Worm (Caenorhabditis elegans) whole organism, early embryonic: ENCODE data around the gene F55C9.5.
"Not testable (repeated sequence)": the region's sequence is repeated elsewhere in the genome, so short reads cannot be mapped to it uniquely, and the experiment has no call there.

Experiments
- B0310.2 ChIP-seq: sonication (generic microtip); optimal IDR thresholded peaks from 2 replicates; lab custom pipeline; 2016; ENCODE audit warnings: mild to moderate bottlenecking, missing genetic modification characterization, missing compliant biosample characterization
- F13C5.2 ChIP-seq: sonication (generic microtip); optimal IDR thresholded peaks from 2 replicates; lab custom pipeline; 2017; ENCODE audit warnings: mild to moderate bottlenecking, missing genetic modification characterization, inconsistent platforms, missing compliant biosample characterization
- aly-1 ChIP-seq: sonication (generic microtip); optimal IDR thresholded peaks from 2 replicates; lab custom pipeline; 2016; ENCODE audit warnings: missing genetic modification characterization, missing compliant biosample characterization
- ama-1 ChIP-seq: fragments of 150-350 bp; optimal IDR thresholded peaks from 2 replicates; lab custom pipeline; 2014
- ceh-13 ChIP-seq: fragments of 200-800 bp; sonication (Bioruptor generic); optimal IDR thresholded peaks from 2 replicates; lab custom pipeline; 2018; ENCODE audit warnings: mild to moderate bottlenecking, missing genetic modification characterization, missing compliant biosample characterization
- ceh-36 ChIP-seq: sonication (generic microtip); optimal IDR thresholded peaks from 2 replicates; lab custom pipeline; 2016; ENCODE audit warnings: missing genetic modification characterization, inconsistent platforms, missing compliant biosample characterization
- ets-7 ChIP-seq: sonication (generic microtip); optimal IDR thresholded peaks from 2 replicates; lab custom pipeline; 2016; ENCODE audit warnings: missing genotype, missing genetic modification characterization, missing compliant biosample characterization
- flt-1 ChIP-seq: fragments of 200-800 bp; sonication (Bioruptor generic); IDR thresholded peaks from 2 replicates; pipeline ENCODE4 v1.3.6; 2022; ENCODE audit warnings: missing genetic modification characterization, missing compliant biosample characterization
- hmbx-1 ChIP-seq: sonication (generic microtip); optimal IDR thresholded peaks from 2 replicates; lab custom pipeline; 2016; ENCODE audit warnings: mild to moderate bottlenecking, missing genetic modification characterization, missing compliant biosample characterization
- hmg-4 ChIP-seq: fragments of 200-800 bp; sonication (Bioruptor generic); optimal IDR thresholded peaks from 2 replicates; lab custom pipeline; 2018; ENCODE audit warnings: mild to moderate bottlenecking, missing genetic modification characterization, missing compliant biosample characterization
- hnd-1 ChIP-seq: sonication (generic microtip); optimal IDR thresholded peaks from 2 replicates; lab custom pipeline; 2016; ENCODE audit warnings: missing genetic modification characterization, missing compliant biosample characterization
- pes-1 ChIP-seq: fragments of 200-800 bp; sonication (Bioruptor generic); IDR thresholded peaks from 2 replicates; pipeline ENCODE4 v1.3.6; 2022; ENCODE audit warnings: missing genetic modification reagents, missing genetic modification characterization, missing compliant biosample characterization
- scrt-1 ChIP-seq: fragments of 200-800 bp; sonication (Bioruptor generic); IDR thresholded peaks from 2 replicates; pipeline ENCODE4 v1.3.6; 2022; ENCODE audit warnings: missing genetic modification characterization, missing compliant biosample characterization
- sea-1 ChIP-seq: fragments of 200-800 bp; sonication (Bioruptor generic); conservative IDR thresholded peaks from 2 replicates; pipeline ENCODE4 v1.3.6; 2022; ENCODE audit warnings: missing genetic modification characterization, missing compliant biosample characterization
- tbx-11 ChIP-seq: fragments of 200-800 bp; sonication (Bioruptor generic); IDR thresholded peaks from 2 replicates; pipeline ENCODE4 v1.3.6; 2022; ENCODE audit warnings: missing genetic modification characterization, missing compliant biosample characterization
- tbx-37 ChIP-seq: fragments of 200-800 bp; sonication (Bioruptor generic); conservative IDR thresholded peaks from 2 replicates; pipeline ENCODE4 v1.3.6; 2022; ENCODE audit warnings: missing genetic modification reagents, missing genetic modification characterization, missing compliant biosample characterization
- tra-4 ChIP-seq: sonication (generic microtip); optimal IDR thresholded peaks from 2 replicates; lab custom pipeline; 2017; ENCODE audit warnings: missing genetic modification characterization, missing compliant biosample characterization

The F55C9.5 gene

DNA sequence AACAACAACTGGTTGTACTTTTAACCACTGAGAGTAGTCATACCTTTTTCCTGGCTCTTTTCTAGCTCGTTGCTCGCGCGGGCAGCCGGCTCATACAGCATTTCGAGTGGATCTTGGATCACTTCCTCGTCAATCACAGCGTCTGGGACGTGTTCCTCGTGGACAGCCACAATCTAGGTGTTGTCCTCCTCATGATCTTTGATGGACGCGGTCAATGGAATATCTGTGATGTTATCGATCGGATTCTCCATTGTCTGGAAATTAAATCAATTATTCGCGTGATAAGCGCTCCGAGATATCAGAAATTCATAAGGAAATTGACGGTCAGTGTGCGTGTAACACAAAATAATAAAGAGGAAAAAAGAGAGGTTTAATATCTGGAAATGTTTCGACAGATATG, 13.0 kb downstream of the F55C9.5 start, which contains the start of gene F21D9.8:
TSS of gene F21D9.8 (minus strand) at position 101 of the 400 bp plus-strand sequence.
- TF ChIP-seq ceh-36 (tag; lab: Kevin White, UChicago) (no peak), hmbx-1 (tag; lab: Kevin White, UChicago) (no peak)

DNA sequence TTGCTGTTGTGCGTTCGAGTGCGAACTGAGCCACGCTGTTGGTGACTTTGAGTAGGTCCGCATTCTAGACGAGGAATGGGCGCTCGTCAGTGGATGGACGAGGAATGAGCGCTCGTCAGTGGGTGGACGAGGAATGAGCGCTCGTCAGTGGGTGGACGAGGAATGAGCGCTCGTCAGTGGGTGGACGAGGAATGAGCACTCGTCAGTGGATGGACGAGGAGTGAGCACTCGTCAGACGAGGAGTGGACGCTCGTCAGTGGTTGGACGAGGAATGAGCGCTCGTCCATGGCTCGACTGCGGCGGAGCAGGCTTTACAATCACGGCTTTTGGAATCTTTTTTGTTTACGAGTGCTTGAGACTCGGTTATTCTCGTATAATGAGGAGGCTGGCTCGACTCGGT, 14.4 kb downstream of the F55C9.5 start:
- TF ChIP-seq tbx-11 (GFP tag; lab: Robert Waterston, UW) (no peak), F13C5.2 (tag; lab: Kevin White, UChicago) (no peak), hnd-1 (tag; lab: Kevin White, UChicago) (no peak), tra-4 (no peak), ceh-13 (GFP tag; lab: Kevin White, UChicago) (no peak), pes-1 (GFP tag; lab: Robert Waterston, UW) (no peak), tbx-37 (no peak), ceh-36 (tag; lab: Kevin White, UChicago) (no peak), ama-1 (no peak), hmbx-1 (tag; lab: Kevin White, UChicago) (no peak), sea-1 (no peak), B0310.2 (tag; lab: Kevin White, UChicago) (no peak), hmg-4 (GFP tag; lab: Kevin White, UChicago) (no peak), aly-1 (tag; lab: Kevin White, UChicago) (no peak), flt-1 (GFP tag; lab: Robert Waterston, UW) (no peak), scrt-1 (GFP tag; lab: Robert Waterston, UW) (no peak), ets-7 (tag; lab: Kevin White, UChicago) (no peak)

DNA sequence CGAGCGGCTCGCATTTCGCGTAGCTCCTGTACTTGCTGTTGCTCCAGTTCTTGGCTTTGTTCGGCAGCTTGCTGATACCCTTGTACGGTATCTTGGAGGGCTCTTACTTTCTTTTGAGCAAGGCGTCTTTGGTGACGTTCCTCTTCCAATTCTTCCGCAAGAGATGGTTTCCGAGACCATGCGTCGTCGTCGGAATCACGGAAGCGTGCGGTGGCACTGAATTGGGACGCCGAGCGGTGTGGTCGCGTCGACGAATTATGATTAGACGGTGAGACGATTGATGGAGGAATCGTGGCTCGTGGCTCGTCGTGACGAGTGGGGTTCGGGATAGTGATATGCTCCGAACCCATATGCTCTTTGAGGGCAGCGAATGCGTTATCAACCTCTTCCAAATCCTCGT, 16.6 kb downstream of the F55C9.5 start:
- no peak for TF ChIP-seq tbx-11 (GFP tag; lab: Robert Waterston, UW)
- TF ChIP-seq hnd-1 (tag; lab: Kevin White, UChicago), result no peak
- TF ChIP-seq scrt-1 (GFP tag; lab: Robert Waterston, UW), result no peak
- TF ChIP-seq ceh-36 (tag; lab: Kevin White, UChicago), result no peak
- no peak for TF ChIP-seq ceh-13 (GFP tag; lab: Kevin White, UChicago)
- TF ChIP-seq tbx-37, result no peak
- no peak for TF ChIP-seq hmg-4 (GFP tag; lab: Kevin White, UChicago)
- TF ChIP-seq aly-1 (tag; lab: Kevin White, UChicago), result no peak
- TF ChIP-seq hmbx-1 (tag; lab: Kevin White, UChicago), result no peak
- TF ChIP-seq flt-1 (GFP tag; lab: Robert Waterston, UW), result no peak
- no peak for TF ChIP-seq ama-1
- TF ChIP-seq B0310.2 (tag; lab: Kevin White, UChicago), result no peak
- TF ChIP-seq ets-7 (tag; lab: Kevin White, UChicago), result no peak
- no peak for TF ChIP-seq pes-1 (GFP tag; lab: Robert Waterston, UW)
- no peak for TF ChIP-seq tra-4
- no peak for TF ChIP-seq F13C5.2 (tag; lab: Kevin White, UChicago)
- no peak for TF ChIP-seq sea-1

DNA sequence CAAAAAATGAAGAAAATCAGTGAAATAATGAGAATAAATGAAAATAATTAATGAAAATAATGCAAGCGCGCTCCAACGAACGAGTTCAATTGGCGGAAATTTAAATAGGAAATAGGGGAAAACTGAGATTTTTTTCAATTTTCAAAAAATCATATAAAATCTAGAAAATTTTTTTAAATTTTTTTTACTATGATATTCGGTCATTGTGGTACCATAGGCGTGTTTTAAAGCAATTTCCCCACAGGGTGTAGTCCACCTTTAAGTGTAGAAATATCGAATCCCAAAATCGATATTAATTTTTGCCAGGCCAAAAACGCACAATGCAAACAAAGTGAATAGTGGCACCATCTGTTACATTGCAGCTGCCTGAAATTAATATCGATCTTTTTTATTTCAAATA, 28.8 kb downstream of the F55C9.5 start, which contains the start of gene F21D9.1:
TSS of gene F21D9.1 (plus strand) at position 301 of the 400 bp plus-strand sequence.
- not testable (repeated sequence) for TF ChIP-seq ceh-13 (GFP tag; lab: Kevin White, UChicago); pes-1 (GFP tag; lab: Robert Waterston, UW); hmg-4 (GFP tag; lab: Kevin White, UChicago)

DNA sequence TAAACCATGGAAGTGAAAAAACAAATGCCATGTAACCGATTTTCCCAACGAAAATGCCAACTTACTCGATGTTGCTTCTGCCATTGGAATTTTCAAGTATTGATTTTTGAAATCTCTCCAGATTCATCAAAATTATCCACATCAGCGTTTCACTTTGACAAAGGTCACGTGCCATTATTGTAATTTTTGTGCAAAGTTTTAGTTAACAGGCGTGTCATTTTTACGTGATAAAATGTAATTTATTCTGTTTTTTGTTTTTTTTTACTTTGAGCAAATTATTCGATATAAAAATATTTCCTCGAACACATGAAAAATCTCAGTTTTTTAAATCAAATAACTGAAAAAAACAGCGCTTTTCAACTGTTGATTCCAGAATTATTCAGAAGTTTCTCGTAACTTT, 30.6 kb downstream of the F55C9.5 start, which contains the start of gene F21D9.2:
TSS of gene F21D9.2 (minus strand) at position 101 of the 400 bp plus-strand sequence.
- TF ChIP-seq ets-7 (tag; lab: Kevin White, UChicago), result no peak
- no peak for TF ChIP-seq tbx-37
- no peak for TF ChIP-seq scrt-1 (GFP tag; lab: Robert Waterston, UW)
- TF ChIP-seq hnd-1 (tag; lab: Kevin White, UChicago), result no peak
- TF ChIP-seq hmbx-1 (tag; lab: Kevin White, UChicago), result no peak
- TF ChIP-seq aly-1 (tag; lab: Kevin White, UChicago), result no peak
- no peak for TF ChIP-seq ceh-13 (GFP tag; lab: Kevin White, UChicago)
- TF ChIP-seq tra-4, result no peak
- TF ChIP-seq flt-1 (GFP tag; lab: Robert Waterston, UW), result no peak
- TF ChIP-seq B0310.2 (tag; lab: Kevin White, UChicago), result no peak
- TF ChIP-seq hmg-4 (GFP tag; lab: Kevin White, UChicago), result no peak
- no peak for TF ChIP-seq pes-1 (GFP tag; lab: Robert Waterston, UW)
- no peak for TF ChIP-seq ceh-36 (tag; lab: Kevin White, UChicago)
- TF ChIP-seq ama-1, result no peak
- TF ChIP-seq tbx-11 (GFP tag; lab: Robert Waterston, UW), result no peak
- no peak for TF ChIP-seq F13C5.2 (tag; lab: Kevin White, UChicago)

DNA sequence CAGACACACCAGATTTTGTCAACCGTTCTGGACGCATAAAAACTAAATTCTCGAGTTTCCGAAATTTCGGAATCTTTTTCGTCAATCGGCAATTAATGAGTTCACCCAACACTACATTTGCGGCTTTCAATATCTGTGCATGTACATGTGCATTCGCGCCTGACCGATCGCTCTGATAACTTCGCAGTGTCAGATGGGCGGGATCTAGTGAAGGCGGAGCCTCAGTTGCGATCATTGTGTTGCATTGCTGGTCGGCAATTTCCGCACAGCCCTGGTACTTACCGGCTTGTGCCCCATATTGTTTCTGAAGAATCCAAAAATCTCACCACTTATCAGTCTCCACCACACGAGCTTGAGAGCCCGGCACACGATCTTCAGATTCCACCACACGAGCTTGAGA, 32.2 kb downstream of the F55C9.5 start:
- TF ChIP-seq ama-1 (no peak), tbx-11 (GFP tag; lab: Robert Waterston, UW) (no peak), aly-1 (tag; lab: Kevin White, UChicago) (no peak), ceh-13 (GFP tag; lab: Kevin White, UChicago) (no peak), hmg-4 (GFP tag; lab: Kevin White, UChicago) (no peak), ceh-36 (tag; lab: Kevin White, UChicago) (no peak), tbx-37 (no peak), flt-1 (GFP tag; lab: Robert Waterston, UW) (no peak), F13C5.2 (tag; lab: Kevin White, UChicago) (no peak), hnd-1 (tag; lab: Kevin White, UChicago) (no peak), pes-1 (GFP tag; lab: Robert Waterston, UW) (no peak), hmbx-1 (tag; lab: Kevin White, UChicago) (no peak), scrt-1 (GFP tag; lab: Robert Waterston, UW) (no peak), sea-1 (no peak), B0310.2 (tag; lab: Kevin White, UChicago) (no peak), ets-7 (tag; lab: Kevin White, UChicago) (no peak), tra-4 (no peak)

DNA sequence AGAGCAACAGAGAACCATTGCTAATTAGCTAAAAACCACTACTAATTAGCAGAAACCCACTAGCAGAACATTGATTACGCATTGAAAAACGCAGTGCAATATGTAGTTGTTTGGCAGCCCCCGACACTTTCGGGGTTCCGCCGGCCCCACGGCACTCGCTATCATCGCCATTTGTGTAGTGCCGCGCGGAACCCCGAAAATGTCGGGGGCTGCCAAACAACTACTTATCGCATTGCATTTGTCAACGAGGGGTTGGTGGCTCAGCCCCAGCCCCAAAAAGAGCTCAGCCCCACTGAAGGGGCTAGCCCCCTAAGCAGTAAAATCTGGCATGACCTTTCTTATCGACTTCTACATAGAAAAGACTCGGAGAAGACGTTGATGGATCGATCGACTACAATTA, 33.5 kb downstream of the F55C9.5 start:
- TF ChIP-seq hmg-4 (GFP tag; lab: Kevin White, UChicago) (no peak), scrt-1 (GFP tag; lab: Robert Waterston, UW) (no peak), F13C5.2 (tag; lab: Kevin White, UChicago) (no peak), flt-1 (GFP tag; lab: Robert Waterston, UW) (no peak), ets-7 (tag; lab: Kevin White, UChicago) (no peak), ceh-36 (tag; lab: Kevin White, UChicago) (no peak), pes-1 (GFP tag; lab: Robert Waterston, UW) (no peak), B0310.2 (tag; lab: Kevin White, UChicago) (no peak), sea-1 (no peak), tbx-37 (no peak), tra-4 (no peak), ama-1 (no peak), aly-1 (tag; lab: Kevin White, UChicago) (no peak), tbx-11 (GFP tag; lab: Robert Waterston, UW) (no peak), hmbx-1 (tag; lab: Kevin White, UChicago) (no peak), ceh-13 (GFP tag; lab: Kevin White, UChicago) (no peak), hnd-1 (tag; lab: Kevin White, UChicago) (no peak)
